Worm (Caenorhabditis elegans) whole organism, early embryonic: ENCODE measurements around the gene F17C11.4.

ENCODE experiments used
- F13C5.2 ChIP-seq: sonication (generic microtip); optimal IDR thresholded peaks from 2 replicates; lab custom pipeline; 2017; ENCODE audit warnings: mild to moderate bottlenecking, missing genetic modification characterization, inconsistent platforms, missing compliant biosample characterization
- ama-1 ChIP-seq: fragments of 150-350 bp; optimal IDR thresholded peaks from 2 replicates; lab custom pipeline; 2014
- flt-1 ChIP-seq: fragments of 200-800 bp; sonication (Bioruptor generic); IDR thresholded peaks from 2 replicates; pipeline ENCODE4 v1.3.6; 2022; ENCODE audit warnings: missing genetic modification characterization, missing compliant biosample characterization
- hmg-4 ChIP-seq: fragments of 200-800 bp; sonication (Bioruptor generic); optimal IDR thresholded peaks from 2 replicates; lab custom pipeline; 2018; ENCODE audit warnings: mild to moderate bottlenecking, missing genetic modification characterization, missing compliant biosample characterization
- hnd-1 ChIP-seq: sonication (generic microtip); optimal IDR thresholded peaks from 2 replicates; lab custom pipeline; 2016; ENCODE audit warnings: missing genetic modification characterization, missing compliant biosample characterization
- scrt-1 ChIP-seq: fragments of 200-800 bp; sonication (Bioruptor generic); IDR thresholded peaks from 2 replicates; pipeline ENCODE4 v1.3.6; 2022; ENCODE audit warnings: missing genetic modification characterization, missing compliant biosample characterization
- tbx-37 ChIP-seq: fragments of 200-800 bp; sonication (Bioruptor generic); conservative IDR thresholded peaks from 2 replicates; pipeline ENCODE4 v1.3.6; 2022; ENCODE audit warnings: missing genetic modification reagents, missing genetic modification characterization, missing compliant biosample characterization

DNA sequence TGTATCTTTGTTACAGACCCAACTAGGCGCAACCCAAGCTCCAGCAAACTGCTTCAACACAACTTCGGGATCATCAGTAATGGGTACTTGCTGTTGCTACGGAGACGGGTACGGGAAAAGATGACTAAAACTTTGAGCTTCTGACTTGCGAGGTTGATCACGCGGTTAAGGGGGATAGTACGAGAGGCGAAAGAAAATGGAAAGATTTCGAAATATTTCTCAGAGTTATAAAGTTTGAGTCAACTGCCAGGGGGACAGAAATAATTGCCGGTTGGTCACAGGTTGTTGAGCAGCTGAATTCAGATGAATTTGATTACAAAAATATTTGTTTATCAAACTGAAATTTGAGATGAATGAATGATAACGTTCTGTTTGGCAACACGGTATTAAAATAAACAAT lies 26.0 kb upstream of the F17C11.4 start:
- TF ChIP-seq hmg-4 (GFP tag; lab: Kevin White, UChicago) (no peak), flt-1 (GFP tag; lab: Robert Waterston, UW) (no peak), hnd-1 (no peak), ama-1 (lab: Kevin White, UChicago) (no peak), tbx-37 (GFP tag; lab: Robert Waterston, UW) (no peak), scrt-1 (GFP tag; lab: Robert Waterston, UW) (no peak), F13C5.2 (tag; lab: Kevin White, UChicago) (no peak)
